Worm (Caenorhabditis elegans) whole organism, L2 larva: ENCODE data around the gene C26B2.2.

Experiments
- C34F6.9 ChIP-seq: fragments of 150-350 bp; optimal IDR thresholded peaks from 2 replicates; lab custom pipeline; 2014; ENCODE audit warnings: missing biosample characterization, missing genetic modification characterization
- R02D3.7 ChIP-seq: fragments of 150-350 bp; optimal IDR thresholded peaks from 2 replicates; lab custom pipeline; 2014; ENCODE audit warnings: missing biosample characterization, missing genetic modification characterization
- ZK546.5 ChIP-seq: sonication (generic microtip); optimal IDR thresholded peaks from 2 replicates; lab custom pipeline; 2017; ENCODE audit warnings: missing biosample characterization, missing genetic modification characterization
- dmd-4 ChIP-seq: sonication (generic microtip); optimal IDR thresholded peaks from 2 replicates; lab custom pipeline; 2017; ENCODE audit warnings: missing biosample characterization, missing genetic modification characterization
- elt-1 ChIP-seq: fragments of 150-350 bp; optimal IDR thresholded peaks from 2 replicates; lab custom pipeline; 2014; ENCODE audit warnings: missing biosample characterization, missing genetic modification characterization
- lin-13 ChIP-seq: fragments of 150-350 bp; optimal IDR thresholded peaks from 2 replicates; lab custom pipeline; 2014; ENCODE audit warnings: missing biosample characterization, missing genetic modification reagents, missing genetic modification characterization
- lsy-2 ChIP-seq, 2 experiments: fragments of 150-350 bp in 1 of 2; sonication (generic microtip) in 1 of 2; optimal IDR thresholded peaks; 2 replicates each; lab custom pipeline; 2014 to 2017; ENCODE audit warnings: missing biosample characterization in 2 of 2, missing genetic modification characterization in 2 of 2
- nhr-11 ChIP-seq: fragments of 150-350 bp; optimal IDR thresholded peaks from 2 replicates; lab custom pipeline; 2014; ENCODE audit warnings: missing biosample characterization, missing genetic modification characterization
- nhr-12 ChIP-seq: fragments of 150-350 bp; optimal IDR thresholded peaks from 2 replicates; lab custom pipeline; 2014; ENCODE audit warnings: missing biosample characterization, missing genetic modification characterization
- nhr-21 ChIP-seq: fragments of 150-350 bp; optimal IDR thresholded peaks from 2 replicates; lab custom pipeline; 2014; ENCODE audit warnings: missing biosample characterization, missing genetic modification characterization
- snpc-4 ChIP-seq: fragments of 150-350 bp; optimal IDR thresholded peaks from 2 replicates; lab custom pipeline; 2014; ENCODE audit warnings: missing biosample characterization, missing genetic modification characterization
- zag-1 ChIP-seq: fragments of 150-350 bp; optimal IDR thresholded peaks from 2 replicates; lab custom pipeline; 2014; ENCODE audit warnings: missing biosample characterization, missing genetic modification characterization
- ztf-4 ChIP-seq: fragments of 150-350 bp; optimal IDR thresholded peaks from 2 replicates; lab custom pipeline; 2014; ENCODE audit warnings: missing biosample characterization, missing genetic modification characterization

DNA sequence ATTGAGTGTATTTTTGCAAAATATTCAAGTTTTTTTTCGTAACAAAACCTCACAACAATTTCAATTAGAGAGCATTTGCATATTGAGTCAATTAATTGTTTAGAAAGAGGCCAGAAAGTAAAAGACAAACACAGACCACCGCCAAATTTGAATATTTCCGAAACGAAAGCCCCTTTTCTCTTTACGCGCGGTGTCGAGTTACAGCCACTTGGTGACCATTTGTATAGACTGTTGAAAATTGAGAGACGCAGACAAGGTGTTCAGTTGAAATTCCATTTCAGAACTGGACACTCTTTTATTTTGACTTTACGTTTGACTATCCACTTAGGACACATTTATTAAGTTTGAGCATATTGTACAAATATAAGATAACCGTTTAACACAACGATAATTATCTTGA is 26.2 kb upstream of the C26B2.2 start:
- TF ChIP-seq ztf-4 (tag; lab: Kevin White, UChicago), result no peak
- no peak for TF ChIP-seq snpc-4 (tag; lab: Kevin White, UChicago)
- TF ChIP-seq ZK546.5 (tag; lab: Kevin White, UChicago), result no peak
- TF ChIP-seq nhr-11 (tag; lab: Kevin White, UChicago), result no peak
- no peak for TF ChIP-seq dmd-4 (tag; lab: Kevin White, UChicago)
- no peak for TF ChIP-seq nhr-21 (tag; lab: Kevin White, UChicago)
- no peak for TF ChIP-seq lin-13 (GFP tag; lab: Kevin White, UChicago)
- TF ChIP-seq C34F6.9 (tag; lab: Kevin White, UChicago), result no peak
- TF ChIP-seq lsy-2 (tag; optimal IDR thresholded peaks at IDR 0.05; lab: Kevin White, UChicago), result no peak
- no peak for TF ChIP-seq nhr-12 (tag; lab: Kevin White, UChicago)
- no peak for TF ChIP-seq zag-1
- TF ChIP-seq R02D3.7, result no peak
- TF ChIP-seq elt-1, result no peak
